Worm (Caenorhabditis elegans): ENCODE results near the gene fbxa-108.
A peak's percentile ranks its signal among the peaks of the same experiment; 100 is the strongest.

Gene fbxa-108

DNA sequence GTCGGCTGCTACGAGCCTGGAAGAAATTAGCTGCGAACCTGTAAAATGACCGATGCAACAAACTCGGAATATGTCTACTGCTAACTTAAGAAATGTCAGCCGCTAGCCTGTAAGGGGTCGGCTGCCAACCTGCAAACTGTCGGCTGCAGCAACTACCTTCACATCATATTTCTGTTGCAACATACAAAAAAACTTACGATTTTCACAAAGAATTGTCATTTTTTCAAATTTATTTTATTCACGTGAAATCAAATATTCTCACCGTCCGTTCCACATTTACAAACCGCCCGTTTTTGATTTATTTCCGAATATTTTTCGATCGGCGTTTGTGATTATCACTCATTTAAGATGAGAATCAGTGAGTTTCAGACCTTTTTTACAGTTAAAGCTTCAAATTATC, 40.5 kb upstream of the fbxa-108 start, which contains the start of gene Y26G10.6:
Gene Y26G10.6 (plus strand): TSS at position 301 of the 400 bp plus-strand sequence.
- no peak for TF ChIP-seq lin-11 (tag; optimal IDR thresholded peaks at IDR 0.05)
- TF ChIP-seq ceh-16 (tag; optimal IDR thresholded peaks at IDR 0.05): no peak
- TF ChIP-seq nhr-21 (tag; optimal IDR thresholded peaks at IDR 0.05): no peak
- no peak for TF ChIP-seq unc-39 (tag; optimal IDR thresholded peaks at IDR 0.05)

DNA sequence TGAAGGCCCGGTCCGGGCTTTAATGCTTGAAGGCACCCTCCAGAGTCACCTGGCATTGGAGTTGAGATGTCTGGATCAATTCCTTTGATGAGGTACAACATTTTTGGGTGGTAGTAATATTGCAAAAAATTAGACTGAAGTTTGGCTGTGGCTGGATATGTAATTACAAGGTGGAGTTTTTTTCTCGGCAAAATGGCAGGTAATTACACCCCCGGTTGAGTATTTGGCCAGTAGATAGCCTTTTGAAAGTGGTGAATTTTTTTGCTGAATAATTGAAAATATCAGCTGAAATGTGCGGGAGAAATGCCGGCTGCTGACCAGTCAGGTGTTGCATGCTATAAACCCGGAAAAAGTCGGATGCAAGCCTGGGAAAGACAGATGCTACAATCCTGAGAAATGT, 39.9 kb upstream of the fbxa-108 start, which contains the start of gene Y26G10.4:
Gene Y26G10.4 (minus strand): TSS at position 101 of the 400 bp plus-strand sequence.
- TF ChIP-seq ztf-1 (GFP tag; conservative IDR thresholded peaks at IDR 0.05): no peak
- TF ChIP-seq nhr-6 (tag; optimal IDR thresholded peaks at IDR 0.05): no peak
- no peak for TF ChIP-seq unc-62 (GFP tag; optimal IDR thresholded peaks at IDR 0.05)

DNA sequence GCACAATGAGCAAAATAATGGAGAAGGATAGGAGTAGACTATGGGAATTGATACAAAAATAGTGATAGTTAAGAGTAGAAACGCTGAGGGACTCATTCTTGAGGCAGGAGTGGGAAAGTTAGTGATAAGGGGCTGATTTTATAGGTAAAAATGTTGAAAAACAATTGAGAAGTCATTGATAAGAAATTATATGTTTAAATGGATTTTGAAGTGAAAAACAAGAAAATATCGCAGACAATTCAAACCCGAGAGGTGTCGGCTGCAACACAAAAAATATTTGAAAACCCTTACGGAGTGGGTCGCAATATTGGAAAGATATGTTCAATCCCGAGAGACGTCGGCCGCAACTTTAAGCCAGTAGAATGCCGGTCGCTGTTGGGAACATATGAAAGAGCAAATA, 37.6 kb upstream of the fbxa-108 start, which contains the start of gene spp-29:
Gene spp-29 (minus strand): TSS at position 101 of the 400 bp plus-strand sequence.
- no peak for TF ChIP-seq lsy-2 (tag; optimal IDR thresholded peaks at IDR 0.05)

DNA sequence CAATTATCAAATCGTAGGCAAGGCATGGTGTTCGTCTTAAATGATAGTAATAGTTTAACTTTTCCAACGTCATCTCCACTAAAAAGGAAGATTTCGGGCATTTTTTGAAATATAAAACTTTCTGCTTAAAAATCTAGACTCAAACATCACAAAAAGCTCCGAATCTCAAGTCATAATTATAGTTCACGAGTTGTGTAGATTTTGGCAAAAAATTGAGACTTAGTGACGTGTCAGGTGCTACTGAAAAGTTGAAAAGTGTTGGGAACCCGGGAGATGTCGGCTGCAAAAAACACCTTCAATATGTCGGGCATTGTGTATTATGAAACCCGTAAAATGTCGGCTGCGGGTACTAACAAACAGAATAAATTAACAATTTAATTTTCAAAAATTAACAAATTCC, 36.6 kb upstream of the fbxa-108 start, which contains the start of gene Y26G10.1:
Gene Y26G10.1 (minus strand): TSS at position 101 of the 400 bp plus-strand sequence.
- no peak for TF ChIP-seq ceh-82 (tag; optimal IDR thresholded peaks at IDR 0.05)
- TF ChIP-seq sma-3 (GFP tag; optimal IDR thresholded peaks at IDR 0.05): no peak
- TF ChIP-seq ama-1 (optimal IDR thresholded peaks at IDR 0.05): no peak
- no peak for TF ChIP-seq ceh-16 (tag; optimal IDR thresholded peaks at IDR 0.05)
- TF ChIP-seq alr-1 (tag; optimal IDR thresholded peaks at IDR 0.05): no peak
- TF ChIP-seq egl-27 (tag; optimal IDR thresholded peaks at IDR 0.05): no peak
- no peak for TF ChIP-seq mab-5 (tag; optimal IDR thresholded peaks at IDR 0.05)
- TF ChIP-seq snpc-4 (tag; optimal IDR thresholded peaks at IDR 0.05): no peak
- no peak for TF ChIP-seq nhr-10 (tag; optimal IDR thresholded peaks at IDR 0.05)
- no peak for TF ChIP-seq elt-3 (tag; optimal IDR thresholded peaks at IDR 0.05)
- TF ChIP-seq zag-1 (tag; optimal IDR thresholded peaks at IDR 0.05): no peak
- TF ChIP-seq peb-1 (tag; optimal IDR thresholded peaks at IDR 0.05): no peak

DNA sequence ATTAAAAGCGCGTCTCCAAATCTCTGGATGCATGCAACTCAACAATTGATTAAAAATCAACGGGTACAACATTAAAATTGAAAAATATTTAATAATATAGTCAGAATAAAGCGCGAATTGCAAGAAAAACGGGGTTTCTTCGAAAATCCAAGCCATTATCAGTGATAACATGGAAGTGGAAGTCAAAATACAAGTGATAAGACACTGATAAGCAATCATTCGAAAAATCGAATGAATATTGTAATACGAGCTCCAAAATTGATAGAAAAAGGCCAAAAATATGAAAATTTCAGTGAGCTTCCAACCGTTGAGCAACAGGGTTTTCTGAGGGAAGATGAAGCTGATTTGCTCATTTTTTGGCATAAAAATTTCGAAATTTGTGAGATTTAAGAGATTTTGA, 35.1 kb upstream of the fbxa-108 start:
- TF ChIP-seq fos-1 (tag; optimal IDR thresholded peaks at IDR 0.05): peak; percentile 25
- TF ChIP-seq peb-1 (tag; optimal IDR thresholded peaks at IDR 0.05): no peak
- TF ChIP-seq elt-3 (tag; optimal IDR thresholded peaks at IDR 0.05): no peak

DNA sequence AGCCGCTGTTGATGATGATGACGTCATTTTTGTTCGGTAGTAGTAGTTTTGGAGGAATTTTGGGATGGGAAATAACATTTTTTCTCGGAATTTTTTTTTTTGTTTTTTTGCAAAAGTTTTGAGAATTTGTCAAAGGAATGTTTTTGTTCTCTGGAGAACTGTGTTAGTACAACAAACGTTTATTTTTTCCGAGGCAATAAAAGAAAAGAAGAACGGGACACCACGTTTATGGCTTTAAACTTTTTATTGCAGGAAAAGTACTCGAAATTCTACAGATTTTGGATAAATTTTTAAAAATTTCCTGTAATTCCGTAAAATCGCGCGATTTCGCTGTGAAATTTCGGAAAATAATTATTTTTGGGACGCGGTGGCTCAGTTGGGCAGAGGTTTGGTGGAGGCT, 31.7 kb upstream of the fbxa-108 start, which contains the start of gene F59A1.13:
Gene F59A1.13 (minus strand): TSS at position 101 of the 400 bp plus-strand sequence.
- no peak for TF ChIP-seq ztf-1 (GFP tag; conservative IDR thresholded peaks at IDR 0.05)
- TF ChIP-seq unc-55 (GFP tag; optimal IDR thresholded peaks at IDR 0.05): no peak
- TF ChIP-seq fos-1 (tag; optimal IDR thresholded peaks at IDR 0.05): no peak

DNA sequence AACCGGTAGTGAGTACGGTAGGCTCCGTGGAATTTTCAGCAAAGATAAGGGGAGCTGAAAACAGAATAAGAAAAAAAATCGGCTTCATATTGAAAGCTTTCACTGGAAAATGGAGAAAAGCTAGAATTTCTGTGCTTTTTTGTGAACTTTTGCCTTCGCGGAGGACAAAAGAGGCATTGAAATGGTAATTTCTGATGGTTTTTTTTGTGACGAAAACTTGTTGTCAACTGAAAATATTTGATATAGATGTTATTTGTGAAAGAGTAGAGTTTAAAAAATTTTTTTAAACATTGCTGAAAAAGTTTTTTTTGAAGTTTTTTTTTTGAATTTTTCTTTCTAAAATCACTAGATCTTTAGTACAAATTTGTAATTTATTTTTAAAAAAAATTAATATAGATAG, 27.7 kb upstream of the fbxa-108 start, which contains the start of gene F59A1.18:
Gene F59A1.18 (minus strand): TSS at position 101 of the 400 bp plus-strand sequence.
- TF ChIP-seq nhr-237 (tag; optimal IDR thresholded peaks at IDR 0.05) (no peak), skn-1 (tag; optimal IDR thresholded peaks at IDR 0.05) (no peak)

DNA sequence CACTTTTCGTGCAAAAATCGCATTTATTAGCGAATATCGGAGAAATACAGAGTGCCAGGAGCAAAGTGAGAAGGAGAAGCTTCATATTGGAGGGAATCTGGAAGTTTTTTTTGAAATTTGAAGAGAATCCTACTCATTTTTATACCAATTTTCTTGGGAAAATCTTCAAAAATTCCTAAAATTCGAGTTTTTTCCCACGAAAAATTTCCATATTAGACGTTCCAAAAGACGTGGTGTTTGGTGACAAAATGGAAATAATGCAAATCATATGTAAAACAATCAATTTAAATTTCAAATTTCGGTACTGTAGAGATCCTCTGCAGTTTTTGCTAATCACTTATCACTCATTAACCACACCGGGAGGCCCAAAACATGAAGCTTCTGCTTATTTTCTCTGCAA, 25.7 kb upstream of the fbxa-108 start, which contains the start of the genes F59A1.16 and F59A1.6:
Gene F59A1.16 (minus strand): TSS at position 101 of the 400 bp plus-strand sequence.
Gene F59A1.6 (plus strand): TSS at position 285 of the 400 bp plus-strand sequence.
- TF ChIP-seq zag-1 (tag; optimal IDR thresholded peaks at IDR 0.05): no peak
- TF ChIP-seq Y55F3AM.14 (GFP tag; optimal IDR thresholded peaks at IDR 0.05): no peak
- TF ChIP-seq aly-2 (tag; optimal IDR thresholded peaks at IDR 0.05): no peak
- no peak for TF ChIP-seq ztf-11 (tag; optimal IDR thresholded peaks at IDR 0.05)
- TF ChIP-seq ama-1 (optimal IDR thresholded peaks at IDR 0.05): no peak
- no peak for TF ChIP-seq elt-1 (tag; optimal IDR thresholded peaks at IDR 0.05)
- no peak for TF ChIP-seq nhr-23 (tag; optimal IDR thresholded peaks at IDR 0.05)
- no peak for TF ChIP-seq mdl-1 (tag; optimal IDR thresholded peaks at IDR 0.05)
- no peak for TF ChIP-seq unc-39 (tag; optimal IDR thresholded peaks at IDR 0.05)
- TF ChIP-seq ceh-16 (tag; optimal IDR thresholded peaks at IDR 0.05): no peak
- TF ChIP-seq sem-4 (tag; optimal IDR thresholded peaks at IDR 0.05): no peak
- TF ChIP-seq lin-39 (tag; optimal IDR thresholded peaks at IDR 0.05): no peak
- TF ChIP-seq dmd-4 (tag; optimal IDR thresholded peaks at IDR 0.05): no peak
- TF ChIP-seq ceh-82 (tag; optimal IDR thresholded peaks at IDR 0.05): no peak
- TF ChIP-seq peb-1 (tag; optimal IDR thresholded peaks at IDR 0.05): no peak
- no peak for TF ChIP-seq gmeb-1 (tag; optimal IDR thresholded peaks at IDR 0.05)
- TF ChIP-seq nhr-237 (tag; optimal IDR thresholded peaks at IDR 0.05): no peak

Data from whole organism, L2 larva.